Worm (Caenorhabditis elegans): Measurements from ENCODE around the gene mogs-1.

DNA sequence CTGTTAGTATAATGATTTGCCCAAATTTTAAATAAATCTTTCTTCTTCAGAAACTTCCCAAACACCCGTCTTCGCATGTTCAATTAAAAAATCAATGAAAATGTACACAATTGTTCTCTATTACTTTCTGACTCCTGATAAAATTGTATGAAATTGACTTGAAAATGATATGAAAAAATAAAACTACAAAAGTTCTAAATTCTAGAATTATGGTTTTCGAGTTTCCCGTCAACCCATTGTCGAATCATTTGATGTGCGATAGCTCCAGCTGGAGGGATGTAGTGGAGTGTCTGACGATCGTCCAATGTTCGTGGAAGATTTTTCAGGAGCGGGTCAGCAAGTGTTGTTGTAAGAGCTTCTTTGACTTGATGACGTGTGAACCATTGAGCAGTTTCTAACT is 11.8 kb downstream of the mogs-1 start:
- TF ChIP-seq ztf-11 (tag; optimal IDR thresholded peaks at IDR 0.05): no peak
- no peak for TF ChIP-seq lsy-2 (tag; optimal IDR thresholded peaks at IDR 0.05)
- no peak for TF ChIP-seq skn-1 (tag; optimal IDR thresholded peaks at IDR 0.05)
- no peak for TF ChIP-seq unc-39 (tag; optimal IDR thresholded peaks at IDR 0.05)
- no peak for TF ChIP-seq dmd-4 (tag; optimal IDR thresholded peaks at IDR 0.05)
- no peak for TF ChIP-seq unc-62 (GFP tag; optimal IDR thresholded peaks at IDR 0.05)
